Fruit fly (Drosophila melanogaster) whole organism, embryonic: ENCODE measurements around the gene CG7173.

Source experiments
- ATbp ChIP-seq: fragments of 200-800 bp; sonication (Bioruptor generic); optimal IDR thresholded peaks from 2 replicates; lab custom pipeline; 2017; ENCODE audit warnings: missing biosample characterization, mild to moderate bottlenecking, missing genetic modification characterization, missing genetic modification reagents
- CG10267 ChIP-seq: fragments of 200-800 bp; sonication (Bioruptor generic); optimal IDR thresholded peaks from 2 replicates; lab custom pipeline; 2018; ENCODE audit warnings: missing biosample characterization, mild to moderate bottlenecking, missing genetic modification characterization, moderate library complexity
- CG12219 ChIP-seq: fragments of 200-800 bp; sonication (Bioruptor generic); optimal IDR thresholded peaks from 3 replicates; lab custom pipeline; 2018; ENCODE audit warnings: missing biosample characterization, mild to moderate bottlenecking, missing genetic modification characterization
- CG13287 ChIP-seq: fragments of 200-800 bp; sonication (Bioruptor generic); IDR thresholded peaks from 2 replicates; pipeline ENCODE4 v1.3.6; 2022; ENCODE audit warnings: missing biosample characterization, missing genetic modification characterization; ENCODE audit not compliant: partially characterized antibody
- CG14710 ChIP-seq: fragments of 200-800 bp; sonication (Bioruptor generic); optimal IDR thresholded peaks from 3 replicates; lab custom pipeline; 2019; ENCODE audit warnings: missing biosample characterization, mild to moderate bottlenecking, missing genetic modification characterization, moderate library complexity
- CG17802 ChIP-seq: fragments of 200-800 bp; sonication (Bioruptor generic); optimal IDR thresholded peaks from 2 replicates; lab custom pipeline; 2018; ENCODE audit warnings: missing biosample characterization, mild to moderate bottlenecking, missing genetic modification characterization, moderate library complexity
- CG18262 ChIP-seq: fragments of 200-800 bp; optimal IDR thresholded peaks from 3 replicates; lab custom pipeline; 2019; ENCODE audit warnings: missing biosample characterization, mild to moderate bottlenecking, missing genetic modification characterization, moderate library complexity
- CG2116 ChIP-seq: fragments of 200-800 bp; sonication (Bioruptor generic); optimal IDR thresholded peaks from 3 replicates; lab custom pipeline; 2018; ENCODE audit warnings: missing biosample characterization, mild to moderate bottlenecking, missing genetic modification characterization
- CG2120 ChIP-seq: fragments of 200-800 bp; sonication (Bioruptor generic); optimal IDR thresholded peaks from 3 replicates; lab custom pipeline; 2016; ENCODE audit warnings: missing biosample characterization, missing genetic modification characterization
- CG30020 ChIP-seq: fragments of 200-800 bp; optimal IDR thresholded peaks from 2 replicates; lab custom pipeline; 2019; ENCODE audit warnings: missing biosample characterization, mild to moderate bottlenecking, missing genetic modification characterization, moderate library complexity
- CG32532 ChIP-seq: fragments of 200-800 bp; sonication (Bioruptor generic); IDR thresholded peaks from 2 replicates; pipeline ENCODE4 v1.3.6; 2022; ENCODE audit warnings: missing biosample characterization, missing genetic modification characterization
- CG33213 ChIP-seq: fragments of 200-800 bp; sonication (Bioruptor generic); optimal IDR thresholded peaks from 3 replicates; lab custom pipeline; 2016; ENCODE audit warnings: missing biosample characterization, missing genetic modification characterization
- CG4617 ChIP-seq: fragments of 200-800 bp; sonication (Bioruptor generic); optimal IDR thresholded peaks from 3 replicates; lab custom pipeline; 2016; ENCODE audit warnings: missing biosample characterization, missing genetic modification characterization, borderline replicate concordance
- CG7963 ChIP-seq: fragments of 200-800 bp; sonication (Bioruptor generic); IDR thresholded peaks from 3 replicates; pipeline ENCODE4 v1.3.6; 2022; ENCODE audit warnings: missing biosample characterization, missing genetic modification characterization; ENCODE audit not compliant: partially characterized antibody
- CG8290 ChIP-seq, 3 experiments: fragments of 200-800 bp; sonication (Bioruptor generic); optimal IDR thresholded peaks; 2 replicates each; lab custom pipeline; 2016 to 2019; ENCODE audit warnings: missing biosample characterization in 3 of 3, missing genetic modification characterization in 3 of 3, mild to moderate bottlenecking in 2 of 3, moderate library complexity in 1 of 3
- CG9797 ChIP-seq: fragments of 200-800 bp; sonication (Bioruptor generic); optimal IDR thresholded peaks from 3 replicates; lab custom pipeline; 2018; ENCODE audit warnings: missing biosample characterization, mild to moderate bottlenecking, missing genetic modification characterization
- CTCF ChIP-seq: fragments of 200-800 bp; sonication (Bioruptor generic); optimal IDR thresholded peaks from 2 replicates; lab custom pipeline; 2017; ENCODE audit warnings: missing biosample characterization, mild to moderate bottlenecking, missing genetic modification characterization, moderate library complexity
- CoRest ChIP-seq: fragments of 200-800 bp; sonication (Bioruptor generic); optimal IDR thresholded peaks from 3 replicates; lab custom pipeline; 2018; ENCODE audit warnings: missing biosample characterization, mild to moderate bottlenecking, missing genetic modification characterization, moderate library complexity
- D ChIP-seq, 2 experiments: fragments of 200-800 bp in 1 of 2; fragments of >200 bp in 1 of 2; sonication (Bioruptor generic) in 1 of 2; optimal IDR thresholded peaks; 2 replicates in 1 of 2; 3 replicates in 1 of 2; lab custom pipeline; 2017; ENCODE audit warnings: mild to moderate bottlenecking in 1 of 2, missing biosample characterization in 1 of 2, missing genetic modification characterization in 1 of 2, missing genetic modification reagents in 1 of 2
- D19A ChIP-seq: fragments of 200-800 bp; optimal IDR thresholded peaks from 3 replicates; lab custom pipeline; 2019; ENCODE audit warnings: missing biosample characterization, mild to moderate bottlenecking, missing genetic modification characterization, moderate library complexity
- Dref ChIP-seq: fragments of 200-800 bp; sonication (Bioruptor generic); IDR thresholded peaks from 2 replicates; pipeline ENCODE4 v1.3.6; 2022; ENCODE audit warnings: missing biosample characterization, missing genetic modification characterization
- E2f2 ChIP-seq: fragments of 200-800 bp; sonication (Bioruptor generic); IDR thresholded peaks from 2 replicates; pipeline ENCODE4 v1.3.6; 2022; ENCODE audit warnings: missing biosample characterization, missing genetic modification characterization
- Elba2 ChIP-seq: fragments of 200-800 bp; sonication (Bioruptor generic); optimal IDR thresholded peaks from 3 replicates; lab custom pipeline; 2016; ENCODE audit warnings: missing biosample characterization, missing genetic modification characterization
- H15 ChIP-seq: fragments of 200-800 bp; sonication (Bioruptor generic); IDR thresholded peaks from 3 replicates; pipeline ENCODE4 v1.3.6; 2022; ENCODE audit warnings: missing biosample characterization, missing genetic modification characterization
- Hand ChIP-seq: fragments of 200-800 bp; sonication (Bioruptor generic); optimal IDR thresholded peaks from 2 replicates; lab custom pipeline; 2017; ENCODE audit warnings: mild to moderate bottlenecking, missing biosample characterization, missing genetic modification reagents, missing genetic modification characterization
- HmgD ChIP-seq: fragments of 200-800 bp; sonication (Bioruptor generic); optimal IDR thresholded peaks from 3 replicates; lab custom pipeline; 2016; ENCODE audit warnings: missing biosample characterization, missing genetic modification characterization
- Lhr ChIP-seq: fragments of 200-800 bp; sonication (Bioruptor generic); optimal IDR thresholded peaks from 3 replicates; lab custom pipeline; 2017; ENCODE audit warnings: mild to moderate bottlenecking, missing biosample characterization, missing genetic modification reagents, missing genetic modification characterization
- Med ChIP-seq: fragments of 200-800 bp; sonication (Bioruptor generic); peaks from one replicate; lab custom pipeline; 2016; ENCODE audit warnings: missing biosample characterization, missing genetic modification characterization, mild to moderate bottlenecking, inconsistent platforms, moderate library complexity
- Mrtf ChIP-seq: fragments of 200-800 bp; sonication (Bioruptor generic); IDR thresholded peaks from 3 replicates; pipeline ENCODE4 v1.3.6; 2022; ENCODE audit warnings: missing biosample characterization, missing genetic modification characterization
- Pdp1 ChIP-seq, 2 experiments: fragments of 200-800 bp; sonication (Bioruptor generic); optimal IDR thresholded peaks; 3 replicates each; lab custom pipeline; 2016; ENCODE audit warnings: missing biosample characterization in 2 of 2, missing genetic modification characterization in 2 of 2, mild to moderate bottlenecking in 1 of 2, moderate library complexity in 1 of 2
- Side ChIP-seq: fragments of 200-800 bp; sonication (Bioruptor generic); optimal IDR thresholded peaks from 2 replicates; lab custom pipeline; 2016; ENCODE audit warnings: missing biosample characterization, missing genetic modification characterization
- Sin3A ChIP-seq: fragments of >200 bp; optimal IDR thresholded peaks from 2 replicates; lab custom pipeline; 2018
- Tbp ChIP-seq: fragments of >200 bp; optimal IDR thresholded peaks from 2 replicates; lab custom pipeline; 2018; ENCODE audit warnings: missing biosample characterization, missing genetic modification characterization
- YL-1 ChIP-seq: fragments of 200-800 bp; sonication (Bioruptor generic); optimal IDR thresholded peaks from 3 replicates; lab custom pipeline; 2017; ENCODE audit warnings: missing biosample characterization, mild to moderate bottlenecking, missing genetic modification characterization
- bigmax ChIP-seq: fragments of 200-800 bp; sonication (Bioruptor generic); optimal IDR thresholded peaks from 2 replicates; lab custom pipeline; 2018; ENCODE audit warnings: missing biosample characterization, mild to moderate bottlenecking, missing genetic modification characterization
- cato ChIP-seq: fragments of 200-800 bp; sonication (Bioruptor generic); optimal IDR thresholded peaks from 2 replicates; lab custom pipeline; 2016; ENCODE audit warnings: missing biosample characterization, missing genetic modification characterization, borderline replicate concordance
- caup ChIP-seq: fragments of 200-800 bp; sonication (Bioruptor generic); optimal IDR thresholded peaks from 3 replicates; lab custom pipeline; 2017; ENCODE audit warnings: missing biosample characterization, mild to moderate bottlenecking, missing genetic modification characterization, moderate library complexity; ENCODE audit not compliant: severe bottlenecking
- cg ChIP-seq: fragments of 200-800 bp; sonication (Bioruptor generic); optimal IDR thresholded peaks from 3 replicates; lab custom pipeline; 2019; ENCODE audit warnings: missing biosample characterization, mild to moderate bottlenecking, missing genetic modification characterization, moderate library complexity
- dpn ChIP-seq, 2 experiments: fragments of 200-800 bp; sonication (Bioruptor generic); optimal IDR thresholded peaks; 3 replicates each; lab custom pipeline; 2016; ENCODE audit warnings: missing biosample characterization in 2 of 2, missing genetic modification characterization in 2 of 2
- gcm ChIP-seq: fragments of 200-800 bp; sonication (Bioruptor generic); optimal IDR thresholded peaks from 2 replicates; lab custom pipeline; 2019; ENCODE audit warnings: missing biosample characterization, mild to moderate bottlenecking, missing genetic modification characterization, moderate library complexity
- lilli ChIP-seq: fragments of 200-800 bp; sonication (Bioruptor generic); optimal IDR thresholded peaks from 3 replicates; lab custom pipeline; 2016; ENCODE audit warnings: missing biosample characterization, missing genetic modification characterization
- lola ChIP-seq, 3 experiments: fragments of >200 bp in 2 of 3; fragments of 200-800 bp in 1 of 3; sonication (Bioruptor generic) in 1 of 3; optimal IDR thresholded peaks; 2 replicates each; lab custom pipeline; 2017 to 2019; ENCODE audit warnings: missing biosample characterization in 3 of 3, missing genetic modification characterization in 3 of 3, mild to moderate bottlenecking in 1 of 3, moderate library complexity in 1 of 3
- mam ChIP-seq: fragments of 200-800 bp; sonication (Bioruptor generic); optimal IDR thresholded peaks from 3 replicates; lab custom pipeline; 2016; ENCODE audit warnings: missing biosample characterization, missing genetic modification characterization
- nau ChIP-seq: fragments of 200-800 bp; sonication (Bioruptor generic); optimal IDR thresholded peaks from 3 replicates; lab custom pipeline; 2017; ENCODE audit warnings: missing biosample characterization, mild to moderate bottlenecking, missing genetic modification characterization, missing genetic modification reagents
- stwl ChIP-seq: fragments of 200-800 bp; sonication (Bioruptor generic); optimal IDR thresholded peaks from 3 replicates; lab custom pipeline; 2018; ENCODE audit warnings: missing biosample characterization, mild to moderate bottlenecking, missing genetic modification characterization, moderate library complexity
- sug ChIP-seq: fragments of 200-800 bp; optimal IDR thresholded peaks from 2 replicates; lab custom pipeline; 2019; ENCODE audit warnings: missing biosample characterization, mild to moderate bottlenecking, missing genetic modification characterization, moderate library complexity
- unc-4 ChIP-seq: fragments of 200-800 bp; sonication (Bioruptor generic); IDR thresholded peaks from 2 replicates; pipeline ENCODE4 v1.3.6; 2022; ENCODE audit warnings: missing biosample characterization, missing genetic modification characterization; ENCODE audit not compliant: partially characterized antibody
- unpg ChIP-seq: fragments of 200-800 bp; sonication (Bioruptor generic); optimal IDR thresholded peaks from 3 replicates; lab custom pipeline; 2018; ENCODE audit warnings: missing biosample characterization, mild to moderate bottlenecking, missing genetic modification characterization, moderate library complexity

CG7173 gene

DNA sequence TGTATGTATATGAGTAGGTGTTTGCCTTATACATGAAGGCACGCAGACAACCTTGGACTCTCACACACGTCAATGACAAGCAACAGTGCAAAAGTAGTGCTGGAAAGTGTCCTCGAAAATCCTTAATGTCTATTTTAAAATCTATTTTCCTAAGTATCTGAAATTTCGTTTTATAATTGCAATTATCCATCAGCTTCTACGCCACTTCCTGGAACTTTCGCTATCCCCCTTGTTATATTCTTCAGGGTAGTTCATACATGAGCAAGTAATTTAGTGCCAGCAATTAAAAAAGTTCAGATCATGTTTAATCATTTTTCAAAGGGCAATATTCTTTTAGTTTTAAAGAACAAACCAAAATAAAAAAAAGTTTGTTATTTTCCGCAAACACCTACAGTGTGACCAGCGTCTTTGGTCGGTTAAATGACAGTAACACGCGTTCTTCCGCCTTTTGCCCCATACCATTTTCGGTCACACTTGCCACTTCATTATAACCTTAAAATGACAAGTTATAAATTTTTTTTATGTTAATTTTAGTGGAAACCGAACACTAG, 41.2 kb downstream of the CG7173 start (continued):
- TF ChIP-seq CG7963 (GFP tag; lab: Robert Waterston, UW) (no peak), H15 (GFP tag; lab: Robert Waterston, UW) (no peak), CoRest (peak; percentile 36), caup (GFP tag; lab: Kevin White, UChicago) (peak; percentile 5), CG18262 (tag; lab: Kevin White, UChicago) (peak; percentile 10), sug (peak; percentile 23), CG33213 (GFP tag; lab: Kevin White, UChicago) (peak; percentile 62), CG2116 (peak; percentile 63), YL-1 (peak; percentile 88), CTCF (GFP tag; lab: Kevin White, UChicago) (no peak), cg (GFP tag; lab: Kevin White, UChicago) (peak; percentile 93), CG14710 (tag; lab: Kevin White, UChicago) (peak; percentile 62), gcm (no peak), Hand (GFP tag; lab: Kevin White, UChicago) (peak; percentile 18), cato (GFP tag; lab: Kevin White, UChicago) (peak; percentile 0), Mrtf (GFP tag; lab: Robert Waterston, UW) (no peak), lola (GFP tag; optimal IDR thresholded peaks at IDR 0.05; lab: Kevin White, UChicago) (peak in 1 of 3 experiments; percentile 8), E2f2 (GFP tag; lab: Robert Waterston, UW) (peak; percentile 15; the same call in 1 of the 2 replicates), mam (GFP tag; lab: Kevin White, UChicago) (peak; percentile 41), Tbp (GFP tag; lab: Kevin White, UChicago) (no peak), Dref (0 out of 2 replicates have a peak, but pooled peaks have one; percentile 10), unc-4 (GFP tag; lab: Robert Waterston, UW) (peak; percentile 14; the same call in 1 of the 2 replicates), bigmax (GFP tag; lab: Kevin White, UChicago) (peak; percentile 100), CG4617 (GFP tag; lab: Kevin White, UChicago) (peak; percentile 95), HmgD (GFP tag; lab: Kevin White, UChicago) (peak; percentile 11), dpn (GFP tag; optimal IDR thresholded peaks at IDR 0.05; lab: Kevin White, UChicago) (peak in 1 of 2 experiments; percentile 40), CG30020 (tag; lab: Kevin White, UChicago) (peak; percentile 53), Med (GFP tag; lab: Kevin White, UChicago) (peak; percentile 86), CG12219 (no peak), stwl (tag; lab: Kevin White, UChicago) (peak; percentile 72), D19A (tag; lab: Kevin White, UChicago) (peak; percentile 9), CG8290 (GFP tag; optimal IDR thresholded peaks at IDR 0.05; lab: Kevin White, UChicago) (peak; percentile 13), CG8290 (tag; optimal IDR thresholded peaks at IDR 0.05; lab: Kevin White, UChicago) (no peak), CG10267 (tag; lab: Kevin White, UChicago) (peak; percentile 92), D (optimal IDR thresholded peaks at IDR 0.05; lab: Kevin White, UChicago) (no peak), D (GFP tag; optimal IDR thresholded peaks at IDR 0.05; lab: Kevin White, UChicago) (peak; percentile 19), CG9797 (GFP tag; lab: Kevin White, UChicago) (peak; percentile 88), unpg (GFP tag; lab: Kevin White, UChicago) (peak; percentile 5), CG17802 (peak; percentile 29), lilli (GFP tag; lab: Kevin White, UChicago) (peak; percentile 38), Lhr (GFP tag; lab: Kevin White, UChicago) (peak; percentile 73), Sin3A (lab: Kevin White, UChicago) (peak; percentile 68), Side (GFP tag; lab: Kevin White, UChicago) (peak; percentile 35), CG13287 (GFP tag; lab: Robert Waterston, UW) (peak; percentile 34; the same call in 1 of the 2 replicates), ATbp (GFP tag; lab: Kevin White, UChicago) (no peak), nau (no peak), CG32532 (GFP tag; lab: Robert Waterston, UW) (peak; percentile 25; the same call in 1 of the 2 replicates), Elba2 (GFP tag; lab: Kevin White, UChicago) (peak; percentile 26), Pdp1 (GFP tag; optimal IDR thresholded peaks at IDR 0.05; lab: Kevin White, UChicago) (peak in 1 of 2 experiments; percentile 8), CG2120 (peak; percentile 58)
